Fruit fly (Drosophila melanogaster) whole organism, embryonic: Measurements from ENCODE around the gene CG2889.
A peak's percentile ranks its signal among the peaks of the same experiment; 100 is the strongest.

ENCODE experiments used
- Aef1 ChIP-seq: fragments of 200-800 bp; sonication (Bioruptor generic); IDR thresholded peaks from 3 replicates; pipeline ENCODE4 v1.3.6; 2022; ENCODE audit warnings: missing biosample characterization, missing genetic modification characterization
- CG12071 ChIP-seq: fragments of 200-800 bp; sonication (Bioruptor generic); optimal IDR thresholded peaks from 3 replicates; lab custom pipeline; 2018; ENCODE audit warnings: missing biosample characterization, mild to moderate bottlenecking, missing genetic modification characterization
- CG12219 ChIP-seq: fragments of 200-800 bp; sonication (Bioruptor generic); optimal IDR thresholded peaks from 3 replicates; lab custom pipeline; 2018; ENCODE audit warnings: missing biosample characterization, mild to moderate bottlenecking, missing genetic modification characterization
- CG12744 ChIP-seq: fragments of 200-800 bp; sonication (Bioruptor generic); optimal IDR thresholded peaks from 2 replicates; lab custom pipeline; 2016; ENCODE audit warnings: missing biosample characterization, missing genetic modification characterization
- CG1602 ChIP-seq: fragments of 200-800 bp; sonication (Bioruptor generic); optimal IDR thresholded peaks from 3 replicates; lab custom pipeline; 2016; ENCODE audit warnings: missing biosample characterization, missing genetic modification characterization
- CG16779 ChIP-seq: fragments of 200-800 bp; sonication (Bioruptor generic); IDR thresholded peaks from 2 replicates; pipeline ENCODE4 v1.3.6; 2022; ENCODE audit warnings: missing biosample characterization, missing genetic modification characterization
- CG18262 ChIP-seq: fragments of 200-800 bp; optimal IDR thresholded peaks from 3 replicates; lab custom pipeline; 2019; ENCODE audit warnings: missing biosample characterization, mild to moderate bottlenecking, missing genetic modification characterization, moderate library complexity
- CG18476 ChIP-seq: fragments of 200-800 bp; sonication (Bioruptor generic); optimal IDR thresholded peaks from 2 replicates; lab custom pipeline; 2016; ENCODE audit warnings: missing biosample characterization, mild to moderate bottlenecking, missing genetic modification characterization
- CG2116 ChIP-seq: fragments of 200-800 bp; sonication (Bioruptor generic); optimal IDR thresholded peaks from 3 replicates; lab custom pipeline; 2018; ENCODE audit warnings: missing biosample characterization, mild to moderate bottlenecking, missing genetic modification characterization
- CG32767 ChIP-seq: fragments of 200-800 bp; sonication (Bioruptor generic); IDR thresholded peaks from 2 replicates; pipeline ENCODE4 v1.3.6; 2022; ENCODE audit warnings: missing biosample characterization, missing genetic modification characterization
- CG33213 ChIP-seq: fragments of 200-800 bp; sonication (Bioruptor generic); optimal IDR thresholded peaks from 3 replicates; lab custom pipeline; 2016; ENCODE audit warnings: missing biosample characterization, missing genetic modification characterization
- CG34376 ChIP-seq: fragments of 200-800 bp; sonication (Bioruptor generic); optimal IDR thresholded peaks from 2 replicates; lab custom pipeline; 2018; ENCODE audit warnings: missing biosample characterization, mild to moderate bottlenecking, missing genetic modification characterization
- CG4282 ChIP-seq: fragments of 200-800 bp; sonication (Bioruptor generic); optimal IDR thresholded peaks from 2 replicates; lab custom pipeline; 2016; ENCODE audit warnings: missing biosample characterization, missing genetic modification characterization
- CG4404 ChIP-seq: fragments of 200-800 bp; sonication (Bioruptor generic); IDR thresholded peaks from 2 replicates; pipeline ENCODE4 v1.3.6; 2022; ENCODE audit warnings: missing biosample characterization, missing genetic modification characterization
- CG5245 ChIP-seq: fragments of 200-800 bp; sonication (Bioruptor generic); optimal IDR thresholded peaks from 3 replicates; lab custom pipeline; 2016; ENCODE audit warnings: missing biosample characterization, missing genetic modification characterization
- CG6765 ChIP-seq: fragments of 200-800 bp; sonication (Bioruptor generic); optimal IDR thresholded peaks from 3 replicates; lab custom pipeline; 2017; ENCODE audit warnings: missing biosample characterization, mild to moderate bottlenecking, missing genetic modification characterization
- CG7839 ChIP-seq: fragments of 200-800 bp; sonication (Bioruptor generic); optimal IDR thresholded peaks from 3 replicates; lab custom pipeline; 2018; ENCODE audit warnings: missing biosample characterization, mild to moderate bottlenecking, missing genetic modification characterization, moderate library complexity
- CG8281 ChIP-seq: fragments of 200-800 bp; sonication (Bioruptor generic); optimal IDR thresholded peaks from 2 replicates; lab custom pipeline; 2018; ENCODE audit warnings: missing biosample characterization, mild to moderate bottlenecking, missing genetic modification characterization, moderate library complexity
- ERR ChIP-seq: fragments of 200-800 bp; sonication (Bioruptor generic); optimal IDR thresholded peaks from 2 replicates; lab custom pipeline; 2016; ENCODE audit warnings: missing biosample characterization, missing genetic modification characterization
- Eip74EF ChIP-seq, 2 experiments: fragments of 200-800 bp in 1 of 2; fragments of >200 bp in 1 of 2; sonication (Bioruptor generic) in 1 of 2; optimal IDR thresholded peaks; 2 replicates each; lab custom pipeline; 2017 to 2019; ENCODE audit warnings: missing biosample characterization in 2 of 2, missing genetic modification characterization in 2 of 2, mild to moderate bottlenecking in 1 of 2, moderate library complexity in 1 of 2
- Gsc ChIP-seq: fragments of 200-800 bp; sonication (Bioruptor generic); IDR thresholded peaks from 2 replicates; pipeline ENCODE4 v1.3.6; 2022; ENCODE audit warnings: missing biosample characterization, missing genetic modification characterization
- H2.0 ChIP-seq: fragments of 200-800 bp; sonication (Bioruptor generic); IDR thresholded peaks from 2 replicates; pipeline ENCODE4 v1.3.6; 2022; ENCODE audit warnings: missing biosample characterization, missing genetic modification characterization
- Hr78 ChIP-seq, 2 experiments: fragments of 200-800 bp in 1 of 2; fragments of >200 bp in 1 of 2; sonication (Bioruptor generic) in 1 of 2; optimal IDR thresholded peaks; 2 replicates each; lab custom pipeline; 2017 to 2019; ENCODE audit warnings: missing biosample characterization in 2 of 2, missing genetic modification characterization in 2 of 2, mild to moderate bottlenecking in 1 of 2, moderate library complexity in 1 of 2
- Lpt ChIP-seq: fragments of >200 bp; optimal IDR thresholded peaks from 2 replicates; lab custom pipeline; 2018; ENCODE audit warnings: missing biosample characterization, missing genetic modification characterization
- Nf-YA ChIP-seq: fragments of 200-800 bp; sonication (Bioruptor generic); IDR thresholded peaks from 2 replicates; pipeline ENCODE4 v1.3.6; 2022; ENCODE audit warnings: missing biosample characterization, missing genetic modification characterization
- NfI ChIP-seq: fragments of 200-800 bp; sonication (Bioruptor generic); optimal IDR thresholded peaks from 3 replicates; lab custom pipeline; 2018; ENCODE audit warnings: missing biosample characterization, mild to moderate bottlenecking, missing genetic modification characterization, moderate library complexity
- Ptx1 ChIP-seq: fragments of 200-800 bp; sonication (Bioruptor generic); IDR thresholded peaks from 2 replicates; pipeline ENCODE4 v1.3.6; 2022; ENCODE audit warnings: missing biosample characterization, missing genetic modification characterization
- Rx ChIP-seq: fragments of 200-800 bp; sonication (Bioruptor generic); IDR thresholded peaks from 2 replicates; pipeline ENCODE4 v1.3.6; 2022; ENCODE audit warnings: missing biosample characterization, missing genetic modification characterization
- Sox102F ChIP-seq: fragments of 200-800 bp; sonication (Bioruptor generic); optimal IDR thresholded peaks from 2 replicates; lab custom pipeline; 2018; ENCODE audit warnings: missing biosample characterization, mild to moderate bottlenecking, missing genetic modification characterization, moderate library complexity
- Spps ChIP-seq: fragments of 200-800 bp; sonication (Bioruptor generic); optimal IDR thresholded peaks from 2 replicates; lab custom pipeline; 2018; ENCODE audit warnings: missing biosample characterization, mild to moderate bottlenecking, missing genetic modification characterization
- Stat92E ChIP-seq, 3 experiments: fragments of >200 bp in 2 of 3; fragments of 200-800 bp in 1 of 3; sonication (Bioruptor generic) in 1 of 3; optimal IDR thresholded peaks; 2 replicates each; lab custom pipeline; 2017 to 2019; ENCODE audit warnings: missing biosample characterization in 3 of 3, missing genetic modification characterization in 3 of 3, mild to moderate bottlenecking in 1 of 3, moderate library complexity in 1 of 3
- bbx ChIP-seq: fragments of 200-800 bp; sonication (Bioruptor generic); IDR thresholded peaks from 2 replicates; pipeline ENCODE4 v1.3.6; 2022; ENCODE audit warnings: missing biosample characterization, missing genetic modification characterization; ENCODE audit not compliant: partially characterized antibody
- cas ChIP-seq: fragments of 200-800 bp; sonication (Bioruptor generic); IDR thresholded peaks from 2 replicates; pipeline ENCODE4 v1.3.6; 2022; ENCODE audit warnings: missing biosample characterization, missing genetic modification characterization
- dati ChIP-seq: fragments of 200-800 bp; sonication (Bioruptor generic); IDR thresholded peaks from 2 replicates; pipeline ENCODE4 v1.3.6; 2022; ENCODE audit warnings: missing biosample characterization, missing genetic modification characterization
- esg ChIP-seq: fragments of 200-800 bp; sonication (Bioruptor generic); conservative IDR thresholded peaks from 2 replicates; pipeline ENCODE4 v1.3.6; 2022; ENCODE audit warnings: missing biosample characterization, missing genetic modification characterization
- fd102C ChIP-seq: fragments of 200-800 bp; sonication (Bioruptor generic); optimal IDR thresholded peaks from 2 replicates; lab custom pipeline; 2018; ENCODE audit warnings: missing biosample characterization, mild to moderate bottlenecking, missing genetic modification characterization, moderate library complexity
- gcm2 ChIP-seq: fragments of 200-800 bp; sonication (Bioruptor generic); optimal IDR thresholded peaks from 2 replicates; lab custom pipeline; 2016; ENCODE audit warnings: missing biosample characterization, missing genetic modification characterization
- gem ChIP-seq: fragments of 200-800 bp; sonication (Bioruptor generic); optimal IDR thresholded peaks from 2 replicates; lab custom pipeline; 2019; ENCODE audit warnings: missing biosample characterization, mild to moderate bottlenecking, missing genetic modification characterization, moderate library complexity
- gsb ChIP-seq: fragments of 200-800 bp; sonication (Bioruptor generic); IDR thresholded peaks from 2 replicates; pipeline ENCODE4 v1.3.6; 2022; ENCODE audit warnings: missing biosample characterization, missing genetic modification characterization
- gsb-n ChIP-seq: fragments of 200-800 bp; sonication (Bioruptor generic); optimal IDR thresholded peaks from 3 replicates; lab custom pipeline; 2018; ENCODE audit warnings: missing biosample characterization, mild to moderate bottlenecking, missing genetic modification characterization
- hb ChIP-seq: fragments of 200-800 bp; sonication (Bioruptor generic); IDR thresholded peaks from 3 replicates; pipeline ENCODE4 v1.3.6; 2022; ENCODE audit warnings: missing biosample characterization, missing genetic modification characterization; ENCODE audit not compliant: partially characterized antibody
- hth ChIP-seq: fragments of >200 bp; optimal IDR thresholded peaks from 2 replicates; lab custom pipeline; 2017; ENCODE audit warnings: inconsistent platforms
- jigr1 ChIP-seq: fragments of 200-800 bp; sonication (Bioruptor generic); IDR thresholded peaks from 3 replicates; pipeline ENCODE4 v1.3.6; 2022; ENCODE audit warnings: missing biosample characterization, missing genetic modification characterization
- org-1 ChIP-seq: fragments of 200-800 bp; sonication (Bioruptor generic); optimal IDR thresholded peaks from 2 replicates; lab custom pipeline; 2017; ENCODE audit warnings: missing biosample characterization, missing genetic modification characterization
- pho ChIP-seq: fragments of 200-800 bp; sonication (Bioruptor generic); optimal IDR thresholded peaks from 2 replicates; lab custom pipeline; 2016; ENCODE audit warnings: missing biosample characterization, missing genetic modification characterization
- slp2 ChIP-seq: fragments of 200-800 bp; sonication (Bioruptor generic); optimal IDR thresholded peaks from 2 replicates; lab custom pipeline; 2016; ENCODE audit warnings: missing biosample characterization, missing genetic modification characterization
- sr ChIP-seq: fragments of 200-800 bp; sonication (Bioruptor generic); IDR thresholded peaks from 3 replicates; pipeline ENCODE4 v1.3.6; 2022; ENCODE audit warnings: missing biosample characterization, missing genetic modification characterization
- ssp ChIP-seq: fragments of 200-800 bp; sonication (Bioruptor generic); IDR thresholded peaks from 2 replicates; pipeline ENCODE4 v1.3.6; 2022; ENCODE audit warnings: missing biosample characterization, missing genetic modification characterization
- vvl ChIP-seq: fragments of 200-800 bp; sonication (Bioruptor generic); IDR thresholded peaks from 2 replicates; pipeline ENCODE4 v1.3.6; 2022; ENCODE audit warnings: missing biosample characterization, missing genetic modification characterization
- wdn ChIP-seq: fragments of 200-800 bp; sonication (Bioruptor generic); IDR thresholded peaks from 2 replicates; pipeline ENCODE4 v1.3.6; 2022; ENCODE audit warnings: missing biosample characterization, missing genetic modification characterization

CG2889 gene

dm6 chrX:10473510-10474212 is at the start of gene CG2889 (continued):
- no peak for TF ChIP-seq Nf-YA
- TF ChIP-seq Spps (tag; lab: Kevin White, UChicago): no peak
- no peak for TF ChIP-seq Ptx1
- TF ChIP-seq Sox102F (GFP tag; lab: Kevin White, UChicago): no peak
- TF ChIP-seq Stat92E (GFP tag; optimal IDR thresholded peaks at IDR 0.05; lab: Kevin White, UChicago): no peak
- no peak for TF ChIP-seq CG1602
- TF ChIP-seq hth: no peak
- 0 out of 2 replicates have a peak, but pooled peaks have one; percentile 27 for TF ChIP-seq CG32767 (GFP tag; lab: Robert Waterston, UW)
- TF ChIP-seq CG6765 (GFP tag; lab: Kevin White, UChicago): no peak
- no peak for TF ChIP-seq NfI (GFP tag; lab: Kevin White, UChicago)
- peak; percentile 97 for TF ChIP-seq CG2116
- TF ChIP-seq CG18476 (GFP tag; lab: Kevin White, UChicago): no peak
- TF ChIP-seq Eip74EF (GFP tag; optimal IDR thresholded peaks at IDR 0.05; lab: Kevin White, UChicago): no peak
- no peak for TF ChIP-seq gcm2 (GFP tag; lab: Kevin White, UChicago)
- TF ChIP-seq wdn (GFP tag; lab: Robert Waterston, UW): no peak
- no peak for TF ChIP-seq CG18262
- TF ChIP-seq CG4282 (GFP tag; lab: Kevin White, UChicago): no peak
- peak; percentile 30 for TF ChIP-seq gsb-n (tag; lab: Kevin White, UChicago)
- no peak for TF ChIP-seq sr (GFP tag; lab: Robert Waterston, UW)
- TF ChIP-seq CG12219 (GFP tag; lab: Kevin White, UChicago): no peak
- no peak for TF ChIP-seq Hr78 (GFP tag; optimal IDR thresholded peaks at IDR 0.05; lab: Kevin White, UChicago)
- TF ChIP-seq CG12744 (GFP tag; lab: Kevin White, UChicago): no peak
- no peak for TF ChIP-seq CG8281 (tag; lab: Kevin White, UChicago)
- no peak for TF ChIP-seq Lpt (GFP tag; lab: Kevin White, UChicago)
- TF ChIP-seq ERR (GFP tag; lab: Kevin White, UChicago): no peak
- TF ChIP-seq CG12071 (GFP tag; lab: Kevin White, UChicago): no peak
- TF ChIP-seq Gsc: no peak
- 0 out of 2 replicates have a peak, but pooled peaks have one; percentile 21 for TF ChIP-seq esg (GFP tag; lab: Robert Waterston, UW)
- no peak for TF ChIP-seq CG5245 (GFP tag; lab: Kevin White, UChicago)
- no peak for TF ChIP-seq gem (tag; lab: Kevin White, UChicago)
- no peak for TF ChIP-seq CG16779 (GFP tag; lab: Robert Waterston, UW)
- TF ChIP-seq slp2 (GFP tag; lab: Kevin White, UChicago): peak; percentile 34
- no peak for TF ChIP-seq H2.0 (GFP tag; lab: Robert Waterston, UW)
- TF ChIP-seq Rx: 0 out of 2 replicates have a peak, but pooled peaks have one; percentile 35
- TF ChIP-seq org-1 (GFP tag; lab: Kevin White, UChicago): no peak
- TF ChIP-seq jigr1 (GFP tag; lab: Robert Waterston, UW): no peak
- TF ChIP-seq CG4404 (GFP tag; lab: Robert Waterston, UW): no peak
- no peak for TF ChIP-seq fd102C (GFP tag; lab: Kevin White, UChicago)
- TF ChIP-seq hb (GFP tag; lab: Robert Waterston, UW): 0 out of 3 replicates have a peak, but pooled peaks have one; percentile 55
- TF ChIP-seq vvl: 0 out of 2 replicates have a peak, but pooled peaks have one; percentile 10
- peak; percentile 41 for TF ChIP-seq pho (GFP tag; lab: Kevin White, UChicago)
- no peak for TF ChIP-seq ssp (GFP tag; lab: Robert Waterston, UW)
- TF ChIP-seq cas (GFP tag; lab: Robert Waterston, UW): no peak
- no peak for TF ChIP-seq CG7839 (tag; lab: Kevin White, UChicago)
- TF ChIP-seq CG34376 (GFP tag; lab: Kevin White, UChicago): no peak
- no peak for TF ChIP-seq dati
- no peak for TF ChIP-seq gsb (GFP tag; lab: Robert Waterston, UW)
- TF ChIP-seq CG33213 (GFP tag; lab: Kevin White, UChicago): no peak
- no peak for TF ChIP-seq Aef1
- TF ChIP-seq bbx (GFP tag; lab: Robert Waterston, UW): no peak
